Fruit fly (Drosophila melanogaster) whole organism, embryonic: ENCODE data around the gene AlkB.

ENCODE experiments used
- Atf6 ChIP-seq: fragments of 200-800 bp; sonication (Bioruptor generic); IDR thresholded peaks from 2 replicates; pipeline ENCODE4 v1.3.6; 2022; ENCODE audit warnings: missing biosample characterization, missing genetic modification characterization
- Bgb ChIP-seq: fragments of 200-800 bp; sonication (Bioruptor generic); IDR thresholded peaks from 2 replicates; pipeline ENCODE4 v1.3.6; 2022; ENCODE audit warnings: missing biosample characterization, missing genetic modification characterization; ENCODE audit not compliant: partially characterized antibody
- CG10209 ChIP-seq: fragments of 200-800 bp; sonication (Bioruptor generic); optimal IDR thresholded peaks from 3 replicates; lab custom pipeline; 2017; ENCODE audit warnings: missing biosample characterization, mild to moderate bottlenecking, missing genetic modification characterization, missing genetic modification reagents
- CG11695 ChIP-seq: fragments of 200-800 bp; sonication (Bioruptor generic); IDR thresholded peaks from 3 replicates; pipeline ENCODE4 v1.3.6; 2022; ENCODE audit warnings: missing biosample characterization, missing genetic modification characterization
- CG13287 ChIP-seq: fragments of 200-800 bp; sonication (Bioruptor generic); IDR thresholded peaks from 2 replicates; pipeline ENCODE4 v1.3.6; 2022; ENCODE audit warnings: missing biosample characterization, missing genetic modification characterization; ENCODE audit not compliant: partially characterized antibody
- CG15269 ChIP-seq: fragments of 200-800 bp; sonication (Bioruptor generic); optimal IDR thresholded peaks from 2 replicates; lab custom pipeline; 2018; ENCODE audit warnings: missing biosample characterization, mild to moderate bottlenecking, missing genetic modification characterization, moderate library complexity
- CG1529 ChIP-seq: fragments of 200-800 bp; sonication (Bioruptor generic); optimal IDR thresholded peaks from 3 replicates; lab custom pipeline; 2018; ENCODE audit warnings: missing biosample characterization, missing genetic modification characterization
- CG1602 ChIP-seq: fragments of 200-800 bp; sonication (Bioruptor generic); optimal IDR thresholded peaks from 3 replicates; lab custom pipeline; 2016; ENCODE audit warnings: missing biosample characterization, missing genetic modification characterization
- CG17186 ChIP-seq: fragments of 200-800 bp; sonication (Bioruptor generic); optimal IDR thresholded peaks from 3 replicates; lab custom pipeline; 2017; ENCODE audit warnings: missing biosample characterization, missing genetic modification reagents, missing genetic modification characterization
- CG17359 ChIP-seq: fragments of 200-800 bp; sonication (Bioruptor generic); optimal IDR thresholded peaks from 3 replicates; lab custom pipeline; 2018; ENCODE audit warnings: missing biosample characterization, mild to moderate bottlenecking, missing genetic modification characterization, moderate library complexity
- CG17568 ChIP-seq: fragments of 200-800 bp; sonication (Bioruptor generic); optimal IDR thresholded peaks from 2 replicates; lab custom pipeline; 2018; ENCODE audit warnings: missing biosample characterization, mild to moderate bottlenecking, missing genetic modification characterization, moderate library complexity
- CG30431 ChIP-seq: fragments of 200-800 bp; sonication (Bioruptor generic); optimal IDR thresholded peaks from 2 replicates; lab custom pipeline; 2017; ENCODE audit warnings: missing biosample characterization, missing genetic modification characterization
- CG31388 ChIP-seq: fragments of 200-800 bp; sonication (Bioruptor generic); optimal IDR thresholded peaks from 2 replicates; lab custom pipeline; 2016; ENCODE audit warnings: missing biosample characterization, missing genetic modification characterization
- CG32532 ChIP-seq: fragments of 200-800 bp; sonication (Bioruptor generic); IDR thresholded peaks from 2 replicates; pipeline ENCODE4 v1.3.6; 2022; ENCODE audit warnings: missing biosample characterization, missing genetic modification characterization
- CG3838 ChIP-seq: fragments of 200-800 bp; sonication (Bioruptor generic); optimal IDR thresholded peaks from 3 replicates; lab custom pipeline; 2016; ENCODE audit warnings: missing biosample characterization, missing genetic modification characterization
- CG7271 ChIP-seq: fragments of 200-800 bp; sonication (Bioruptor generic); optimal IDR thresholded peaks from 2 replicates; lab custom pipeline; 2018; ENCODE audit warnings: missing biosample characterization, mild to moderate bottlenecking, missing genetic modification characterization, moderate library complexity
- CG7928 ChIP-seq: fragments of 200-800 bp; sonication (Bioruptor generic); optimal IDR thresholded peaks from 2 replicates; lab custom pipeline; 2017; ENCODE audit warnings: missing biosample characterization, mild to moderate bottlenecking, missing genetic modification characterization
- CG9797 ChIP-seq: fragments of 200-800 bp; sonication (Bioruptor generic); optimal IDR thresholded peaks from 3 replicates; lab custom pipeline; 2018; ENCODE audit warnings: missing biosample characterization, mild to moderate bottlenecking, missing genetic modification characterization
- H15 ChIP-seq: fragments of 200-800 bp; sonication (Bioruptor generic); IDR thresholded peaks from 3 replicates; pipeline ENCODE4 v1.3.6; 2022; ENCODE audit warnings: missing biosample characterization, missing genetic modification characterization
- Hey ChIP-seq: fragments of 200-800 bp; sonication (Bioruptor generic); optimal IDR thresholded peaks from 3 replicates; lab custom pipeline; 2018; ENCODE audit warnings: missing biosample characterization, mild to moderate bottlenecking, missing genetic modification characterization
- MESR4 ChIP-seq: fragments of 200-800 bp; sonication (Bioruptor generic); optimal IDR thresholded peaks from 2 replicates; lab custom pipeline; 2018; ENCODE audit warnings: missing biosample characterization, mild to moderate bottlenecking, missing genetic modification characterization, moderate library complexity
- MTF-1 ChIP-seq: fragments of 200-800 bp; sonication (Bioruptor generic); optimal IDR thresholded peaks from 2 replicates; lab custom pipeline; 2018; ENCODE audit warnings: missing biosample characterization, mild to moderate bottlenecking, missing genetic modification characterization, borderline replicate concordance
- Opbp ChIP-seq: fragments of 200-800 bp; sonication (Bioruptor generic); IDR thresholded peaks from 3 replicates; pipeline ENCODE4 v1.3.6; 2022; ENCODE audit warnings: missing biosample characterization, missing genetic modification characterization; ENCODE audit not compliant: partially characterized antibody
- Scr ChIP-seq: fragments of 200-800 bp; sonication (Bioruptor generic); IDR thresholded peaks from 2 replicates; pipeline ENCODE4 v1.3.6; 2022; ENCODE audit warnings: missing biosample characterization, missing genetic modification characterization; ENCODE audit not compliant: partially characterized antibody
- Sox100B ChIP-seq: fragments of 200-800 bp; sonication (Bioruptor generic); optimal IDR thresholded peaks from 3 replicates; lab custom pipeline; 2018; ENCODE audit warnings: missing biosample characterization, mild to moderate bottlenecking, missing genetic modification characterization
- Trl ChIP-seq, 3 experiments: fragments of >200 bp in 2 of 3; fragments of 200-800 bp in 1 of 3; sonication (Bioruptor generic) in 1 of 3; optimal IDR thresholded peaks; 2 replicates in 1 of 3; 3 replicates in 2 of 3; lab custom pipeline; 2016 to 2017; ENCODE audit warnings: missing biosample characterization in 1 of 3, missing genetic modification characterization in 1 of 3
- bsh ChIP-seq, 2 experiments: fragments of 200-800 bp; sonication (Bioruptor generic); optimal IDR thresholded peaks; 2 replicates each; lab custom pipeline; 2017 to 2018; ENCODE audit warnings: mild to moderate bottlenecking in 2 of 2, missing biosample characterization in 2 of 2, missing genetic modification characterization in 2 of 2, moderate library complexity in 1 of 2
- corto ChIP-seq: fragments of 200-800 bp; sonication (Bioruptor generic); optimal IDR thresholded peaks from 2 replicates; lab custom pipeline; 2016; ENCODE audit warnings: missing biosample characterization, mild to moderate bottlenecking, missing genetic modification characterization, moderate library complexity
- dan ChIP-seq: fragments of 200-800 bp; sonication (Bioruptor generic); IDR thresholded peaks from 2 replicates; pipeline ENCODE4 v1.3.6; 2022; ENCODE audit warnings: missing biosample characterization, missing genetic modification characterization
- dati ChIP-seq: fragments of 200-800 bp; sonication (Bioruptor generic); IDR thresholded peaks from 2 replicates; pipeline ENCODE4 v1.3.6; 2022; ENCODE audit warnings: missing biosample characterization, missing genetic modification characterization
- dmrt11E ChIP-seq: fragments of 200-800 bp; sonication (Bioruptor generic); optimal IDR thresholded peaks from 3 replicates; lab custom pipeline; 2018; ENCODE audit warnings: missing biosample characterization, mild to moderate bottlenecking, missing genetic modification characterization, moderate library complexity
- esg ChIP-seq: fragments of 200-800 bp; sonication (Bioruptor generic); conservative IDR thresholded peaks from 2 replicates; pipeline ENCODE4 v1.3.6; 2022; ENCODE audit warnings: missing biosample characterization, missing genetic modification characterization
- fd64A ChIP-seq: fragments of 200-800 bp; sonication (Bioruptor generic); optimal IDR thresholded peaks from 3 replicates; lab custom pipeline; 2018; ENCODE audit warnings: missing biosample characterization, mild to moderate bottlenecking, missing genetic modification characterization
- ftz-f1 ChIP-seq: fragments of 200-800 bp; sonication (Bioruptor generic); optimal IDR thresholded peaks from 2 replicates; lab custom pipeline; 2016; ENCODE audit warnings: missing biosample characterization, missing genetic modification characterization
- gcm2 ChIP-seq: fragments of 200-800 bp; sonication (Bioruptor generic); optimal IDR thresholded peaks from 2 replicates; lab custom pipeline; 2016; ENCODE audit warnings: missing biosample characterization, missing genetic modification characterization
- kay ChIP-seq: fragments of 200-800 bp; sonication (Bioruptor generic); optimal IDR thresholded peaks from 2 replicates; lab custom pipeline; 2016; ENCODE audit warnings: missing biosample characterization, missing genetic modification characterization
- knrl ChIP-seq: fragments of 200-800 bp; sonication (Bioruptor generic); IDR thresholded peaks from 3 replicates; pipeline ENCODE4 v1.3.6; 2022; ENCODE audit warnings: missing biosample characterization, missing genetic modification characterization; ENCODE audit not compliant: partially characterized antibody
- luna ChIP-seq: fragments of 200-800 bp; sonication (Bioruptor generic); optimal IDR thresholded peaks from 2 replicates; lab custom pipeline; 2016; ENCODE audit warnings: missing biosample characterization, missing genetic modification characterization
- maf-S ChIP-seq: fragments of 200-800 bp; sonication (Bioruptor generic); optimal IDR thresholded peaks from 2 replicates; lab custom pipeline; 2016; ENCODE audit warnings: missing biosample characterization, missing genetic modification characterization
- mld ChIP-seq: fragments of 200-800 bp; sonication (Bioruptor generic); IDR thresholded peaks from 3 replicates; pipeline ENCODE4 v1.3.6; 2022; ENCODE audit warnings: missing biosample characterization, missing genetic modification characterization; ENCODE audit not compliant: partially characterized antibody
- onecut ChIP-seq: fragments of 200-800 bp; sonication (Bioruptor generic); IDR thresholded peaks from 2 replicates; pipeline ENCODE4 v1.3.6; 2022; ENCODE audit warnings: missing biosample characterization, missing genetic modification characterization
- sd ChIP-seq: fragments of 200-800 bp; sonication (Bioruptor generic); optimal IDR thresholded peaks from 3 replicates; lab custom pipeline; 2018; ENCODE audit warnings: missing biosample characterization, mild to moderate bottlenecking, missing genetic modification characterization, moderate library complexity
- sens ChIP-seq: fragments of 200-800 bp; sonication (Bioruptor generic); peaks from one replicate; lab custom pipeline; 2016; ENCODE audit warnings: missing biosample characterization, missing genetic modification characterization
- sima ChIP-seq: fragments of 200-800 bp; sonication (Bioruptor generic); optimal IDR thresholded peaks from 2 replicates; lab custom pipeline; 2016; ENCODE audit warnings: missing biosample characterization, missing genetic modification characterization
- slou ChIP-seq: fragments of 200-800 bp; sonication (Bioruptor generic); optimal IDR thresholded peaks from 3 replicates; lab custom pipeline; 2016; ENCODE audit warnings: missing biosample characterization, missing genetic modification characterization
- sna ChIP-seq: fragments of 200-800 bp; sonication (Bioruptor generic); IDR thresholded peaks from 2 replicates; pipeline ENCODE4 v1.3.6; 2022; ENCODE audit warnings: missing biosample characterization, missing genetic modification characterization; ENCODE audit not compliant: partially characterized antibody
- tin ChIP-seq: fragments of 200-800 bp; sonication (Bioruptor generic); optimal IDR thresholded peaks from 3 replicates; lab custom pipeline; 2016; ENCODE audit warnings: missing biosample characterization, missing genetic modification characterization
- tna ChIP-seq: fragments of 200-800 bp; sonication (Bioruptor generic); IDR thresholded peaks from 2 replicates; pipeline ENCODE4 v1.3.6; 2022; ENCODE audit warnings: missing biosample characterization, missing genetic modification characterization; ENCODE audit not compliant: partially characterized antibody
- vvl ChIP-seq: fragments of 200-800 bp; sonication (Bioruptor generic); IDR thresholded peaks from 2 replicates; pipeline ENCODE4 v1.3.6; 2022; ENCODE audit warnings: missing biosample characterization, missing genetic modification characterization
- zen2 ChIP-seq: fragments of 200-800 bp; sonication (Bioruptor generic); IDR thresholded peaks from 3 replicates; pipeline ENCODE4 v1.3.6; 2022; ENCODE audit warnings: missing biosample characterization, missing genetic modification characterization; ENCODE audit not compliant: partially characterized antibody

The AlkB gene

DNA sequence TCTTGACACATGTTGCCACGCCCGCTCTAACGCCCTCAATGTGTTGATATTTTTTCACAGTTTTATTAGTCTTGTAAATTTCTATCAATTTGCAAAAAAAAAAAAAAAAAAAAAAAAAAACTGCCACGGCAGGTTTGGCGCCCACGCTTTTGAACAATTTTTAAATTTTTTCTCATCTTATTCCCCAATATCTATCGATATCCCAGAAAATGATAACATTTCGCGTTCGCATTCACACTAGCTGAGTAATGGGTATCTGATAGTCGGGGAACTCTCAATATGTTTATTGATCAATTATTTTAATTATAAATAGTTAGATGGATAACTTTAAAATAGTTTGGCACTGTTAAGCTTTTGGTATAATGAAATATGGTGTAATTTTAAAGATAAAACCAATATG lies 17.9 kb downstream of the AlkB start (continued):
- TF ChIP-seq tin (GFP tag; lab: Kevin White, UChicago) (no peak), vvl (GFP tag; lab: Robert Waterston, UW) (no peak), MESR4 (GFP tag; lab: Kevin White, UChicago) (no peak), kay (GFP tag; lab: Kevin White, UChicago) (no peak), gcm2 (no peak), CG17186 (GFP tag; lab: Kevin White, UChicago) (no peak), CG17568 (GFP tag; lab: Kevin White, UChicago) (no peak), CG1602 (GFP tag; lab: Kevin White, UChicago) (no peak), MTF-1 (GFP tag; lab: Kevin White, UChicago) (no peak), fd64A (GFP tag; lab: Kevin White, UChicago) (no peak), CG15269 (tag; lab: Kevin White, UChicago) (no peak), Opbp (GFP tag; lab: Robert Waterston, UW) (peak; percentile 96; the same call in 2 of the 3 replicates), ftz-f1 (no peak), maf-S (GFP tag; lab: Kevin White, UChicago) (no peak), slou (GFP tag; lab: Kevin White, UChicago) (no peak), dmrt11E (tag; lab: Kevin White, UChicago) (no peak), tna (GFP tag; lab: Robert Waterston, UW) (peak; percentile 98), Hey (tag; lab: Kevin White, UChicago) (no peak), sens (GFP tag; lab: Kevin White, UChicago) (no peak), Scr (GFP tag; lab: Robert Waterston, UW) (peak; percentile 76), CG10209 (GFP tag; lab: Kevin White, UChicago) (no peak), CG30431 (GFP tag; lab: Kevin White, UChicago) (no peak), bsh (GFP tag; optimal IDR thresholded peaks at IDR 0.05; lab: Kevin White, UChicago) (no peak), CG32532 (GFP tag; lab: Robert Waterston, UW) (no peak), luna (GFP tag; lab: Kevin White, UChicago) (no peak), knrl (GFP tag; lab: Robert Waterston, UW) (peak; percentile 64; the same call in 2 of the 3 replicates), CG7928 (no peak), esg (GFP tag; lab: Robert Waterston, UW) (no peak), dati (GFP tag; lab: Robert Waterston, UW) (no peak), CG7271 (tag; lab: Kevin White, UChicago) (no peak), Bgb (GFP tag; lab: Robert Waterston, UW) (peak; percentile 97), sd (tag; lab: Kevin White, UChicago) (no peak), Atf6 (GFP tag; lab: Robert Waterston, UW) (no peak), CG31388 (GFP tag; lab: Kevin White, UChicago) (no peak), H15 (GFP tag; lab: Robert Waterston, UW) (no peak), CG13287 (GFP tag; lab: Robert Waterston, UW) (peak; percentile 81), dan (GFP tag; lab: Robert Waterston, UW) (no peak), corto (GFP tag; lab: Kevin White, UChicago) (no peak), CG17359 (tag; lab: Kevin White, UChicago) (no peak), CG9797 (GFP tag; lab: Kevin White, UChicago) (no peak), sna (GFP tag; lab: Robert Waterston, UW) (peak; percentile 73), Sox100B (GFP tag; lab: Kevin White, UChicago) (no peak), onecut (GFP tag; lab: Robert Waterston, UW) (no peak), mld (GFP tag; lab: Robert Waterston, UW) (peak; percentile 98), zen2 (GFP tag; lab: Robert Waterston, UW) (peak; percentile 90; the same call in 2 of the 3 replicates), sima (GFP tag; lab: Kevin White, UChicago) (no peak), Trl (optimal IDR thresholded peaks at IDR 0.05; lab: Kevin White, UChicago) (no peak), Trl (GFP tag; optimal IDR thresholded peaks at IDR 0.05; lab: Kevin White, UChicago) (no peak), CG11695 (GFP tag; lab: Robert Waterston, UW) (no peak), CG3838 (GFP tag; lab: Kevin White, UChicago) (no peak), CG1529 (GFP tag; lab: Kevin White, UChicago) (no peak)
